Worm (Caenorhabditis elegans): ENCODE data around the gene C17B7.5.

DNA sequence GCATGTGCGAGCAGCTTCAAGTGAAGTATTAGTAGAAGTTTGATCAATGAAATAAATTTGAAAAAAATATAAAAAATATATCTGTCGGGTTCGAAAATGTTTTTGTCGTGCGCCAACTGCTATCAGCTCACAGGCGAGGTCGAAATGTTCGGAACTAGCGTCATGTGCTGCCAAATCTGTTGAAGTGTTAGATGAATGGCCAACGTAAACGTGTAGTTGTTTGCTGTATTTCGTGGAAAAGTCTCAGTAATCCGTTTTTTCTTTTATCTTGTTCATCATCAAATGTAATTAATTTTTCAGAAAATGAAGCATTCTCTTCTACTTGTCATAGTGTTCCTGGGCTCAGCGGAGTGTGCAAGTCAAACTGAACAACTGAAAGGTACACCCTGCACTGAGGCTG is 16.4 kb downstream of the C17B7.5 start, which contains the start of gene C17B7.15:
- no peak for TF ChIP-seq Y95B8A.8 (GFP tag; IDR thresholded peaks at IDR 0.05)
- no peak for TF ChIP-seq F22D6.2 (tag; optimal IDR thresholded peaks at IDR 0.05)
- TF ChIP-seq lin-35 (GFP tag; optimal IDR thresholded peaks at IDR 0.05), result no peak
- TF ChIP-seq pha-4 (tag; optimal IDR thresholded peaks at IDR 0.05), result no peak
- TF ChIP-seq madf-10 (tag; optimal IDR thresholded peaks at IDR 0.05), result no peak
- no peak for TF ChIP-seq unc-62 (GFP tag; optimal IDR thresholded peaks at IDR 0.05)
- no peak for TF ChIP-seq snpc-4 (GFP tag; optimal IDR thresholded peaks at IDR 0.05)
- TF ChIP-seq snpc-4 (tag; optimal IDR thresholded peaks at IDR 0.05), result no peak

All from whole organism, young adult.